Fruit fly (Drosophila melanogaster) whole organism, embryonic: ENCODE results near the gene Tollo.
A peak's percentile ranks its signal among the peaks of the same experiment; 100 is the strongest.

Experiments used
- Ada2b ChIP-seq: fragments of 200-800 bp; sonication (Bioruptor generic); IDR thresholded peaks from 2 replicates; pipeline ENCODE4 v1.3.6; 2022; ENCODE audit warnings: missing biosample characterization, missing genetic modification characterization
- CG10209 ChIP-seq: fragments of 200-800 bp; sonication (Bioruptor generic); optimal IDR thresholded peaks from 3 replicates; lab custom pipeline; 2017; ENCODE audit warnings: missing biosample characterization, mild to moderate bottlenecking, missing genetic modification characterization, missing genetic modification reagents
- CG10321 ChIP-seq: fragments of 200-800 bp; sonication (Bioruptor generic); IDR thresholded peaks from 2 replicates; pipeline ENCODE4 v1.3.6; 2022; ENCODE audit warnings: missing biosample characterization, missing genetic modification characterization
- CG11695 ChIP-seq: fragments of 200-800 bp; sonication (Bioruptor generic); IDR thresholded peaks from 3 replicates; pipeline ENCODE4 v1.3.6; 2022; ENCODE audit warnings: missing biosample characterization, missing genetic modification characterization
- CG12769 ChIP-seq: fragments of 200-800 bp; sonication (Bioruptor generic); optimal IDR thresholded peaks from 2 replicates; lab custom pipeline; 2019; ENCODE audit warnings: missing biosample characterization, mild to moderate bottlenecking, missing genetic modification characterization, moderate library complexity
- CG1529 ChIP-seq: fragments of 200-800 bp; sonication (Bioruptor generic); optimal IDR thresholded peaks from 3 replicates; lab custom pipeline; 2018; ENCODE audit warnings: missing biosample characterization, missing genetic modification characterization
- CG2120 ChIP-seq: fragments of 200-800 bp; sonication (Bioruptor generic); optimal IDR thresholded peaks from 3 replicates; lab custom pipeline; 2016; ENCODE audit warnings: missing biosample characterization, missing genetic modification characterization
- CG2712 ChIP-seq: fragments of 200-800 bp; optimal IDR thresholded peaks from 3 replicates; lab custom pipeline; 2019; ENCODE audit warnings: missing biosample characterization, mild to moderate bottlenecking, missing genetic modification characterization, moderate library complexity
- CG2875 ChIP-seq: fragments of 200-800 bp; sonication (Bioruptor generic); optimal IDR thresholded peaks from 2 replicates; lab custom pipeline; 2017; ENCODE audit warnings: missing biosample characterization, mild to moderate bottlenecking, missing genetic modification characterization, missing genetic modification reagents
- CG32772 ChIP-seq: fragments of 200-800 bp; sonication (Bioruptor generic); IDR thresholded peaks from 2 replicates; pipeline ENCODE4 v1.3.6; 2022; ENCODE audit warnings: missing biosample characterization, missing genetic modification characterization
- CG4404 ChIP-seq: fragments of 200-800 bp; sonication (Bioruptor generic); IDR thresholded peaks from 2 replicates; pipeline ENCODE4 v1.3.6; 2022; ENCODE audit warnings: missing biosample characterization, missing genetic modification characterization
- CG4854 ChIP-seq: fragments of 200-800 bp; sonication (Bioruptor generic); optimal IDR thresholded peaks from 2 replicates; lab custom pipeline; 2016; ENCODE audit warnings: missing biosample characterization, missing genetic modification characterization, inconsistent platforms
- CG6254 ChIP-seq: fragments of 200-800 bp; sonication (Bioruptor generic); optimal IDR thresholded peaks from 3 replicates; lab custom pipeline; 2017; ENCODE audit warnings: mild to moderate bottlenecking, missing biosample characterization, missing genetic modification reagents, missing genetic modification characterization
- CG7357 ChIP-seq: fragments of 200-800 bp; sonication (Bioruptor generic); IDR thresholded peaks from 3 replicates; pipeline ENCODE4 v1.3.6; 2022; ENCODE audit warnings: missing biosample characterization, missing genetic modification characterization
- CG8281 ChIP-seq: fragments of 200-800 bp; sonication (Bioruptor generic); optimal IDR thresholded peaks from 2 replicates; lab custom pipeline; 2018; ENCODE audit warnings: missing biosample characterization, mild to moderate bottlenecking, missing genetic modification characterization, moderate library complexity
- CG8944 ChIP-seq: fragments of 200-800 bp; sonication (Bioruptor generic); optimal IDR thresholded peaks from 3 replicates; lab custom pipeline; 2016; ENCODE audit warnings: missing biosample characterization, missing genetic modification characterization
- CG9609 ChIP-seq: fragments of 200-800 bp; sonication (Bioruptor generic); optimal IDR thresholded peaks from 3 replicates; lab custom pipeline; 2016; ENCODE audit warnings: missing biosample characterization, missing genetic modification characterization
- D ChIP-seq, 2 experiments: fragments of 200-800 bp in 1 of 2; fragments of >200 bp in 1 of 2; sonication (Bioruptor generic) in 1 of 2; optimal IDR thresholded peaks; 2 replicates in 1 of 2; 3 replicates in 1 of 2; lab custom pipeline; 2017; ENCODE audit warnings: mild to moderate bottlenecking in 1 of 2, missing biosample characterization in 1 of 2, missing genetic modification characterization in 1 of 2, missing genetic modification reagents in 1 of 2
- D19B ChIP-seq: fragments of 200-800 bp; sonication (Bioruptor generic); optimal IDR thresholded peaks from 2 replicates; lab custom pipeline; 2017; ENCODE audit warnings: missing biosample characterization, mild to moderate bottlenecking, missing genetic modification characterization
- E2f1 ChIP-seq: fragments of 200-800 bp; sonication (Bioruptor generic); IDR thresholded peaks from 2 replicates; pipeline ENCODE4 v1.3.6; 2022; ENCODE audit warnings: missing biosample characterization, missing genetic modification characterization
- Mad ChIP-seq: fragments of 200-800 bp; sonication (Bioruptor generic); optimal IDR thresholded peaks from 2 replicates; lab custom pipeline; 2016; ENCODE audit warnings: missing biosample characterization, missing genetic modification characterization
- Meics ChIP-seq: fragments of 200-800 bp; sonication (Bioruptor generic); optimal IDR thresholded peaks from 2 replicates; lab custom pipeline; 2017; ENCODE audit warnings: missing biosample characterization, mild to moderate bottlenecking, missing genetic modification characterization
- Ptx1 ChIP-seq: fragments of 200-800 bp; sonication (Bioruptor generic); IDR thresholded peaks from 2 replicates; pipeline ENCODE4 v1.3.6; 2022; ENCODE audit warnings: missing biosample characterization, missing genetic modification characterization
- Spps ChIP-seq: fragments of 200-800 bp; sonication (Bioruptor generic); optimal IDR thresholded peaks from 2 replicates; lab custom pipeline; 2018; ENCODE audit warnings: missing biosample characterization, mild to moderate bottlenecking, missing genetic modification characterization
- bab2 ChIP-seq: fragments of 200-800 bp; sonication (Bioruptor generic); optimal IDR thresholded peaks from 2 replicates; lab custom pipeline; 2016; ENCODE audit warnings: missing biosample characterization, missing genetic modification characterization
- bsh ChIP-seq, 2 experiments: fragments of 200-800 bp; sonication (Bioruptor generic); optimal IDR thresholded peaks; 2 replicates each; lab custom pipeline; 2017 to 2018; ENCODE audit warnings: mild to moderate bottlenecking in 2 of 2, missing biosample characterization in 2 of 2, missing genetic modification characterization in 2 of 2, moderate library complexity in 1 of 2
- caup ChIP-seq: fragments of 200-800 bp; sonication (Bioruptor generic); optimal IDR thresholded peaks from 3 replicates; lab custom pipeline; 2017; ENCODE audit warnings: missing biosample characterization, mild to moderate bottlenecking, missing genetic modification characterization, moderate library complexity; ENCODE audit not compliant: severe bottlenecking
- cg ChIP-seq: fragments of 200-800 bp; sonication (Bioruptor generic); optimal IDR thresholded peaks from 3 replicates; lab custom pipeline; 2019; ENCODE audit warnings: missing biosample characterization, mild to moderate bottlenecking, missing genetic modification characterization, moderate library complexity
- chif ChIP-seq, 2 experiments: fragments of 200-800 bp; sonication (Bioruptor generic); optimal IDR thresholded peaks; 3 replicates each; lab custom pipeline; 2016; ENCODE audit warnings: missing biosample characterization in 2 of 2, missing genetic modification characterization in 2 of 2
- chn ChIP-seq: fragments of 200-800 bp; sonication (Bioruptor generic); optimal IDR thresholded peaks from 2 replicates; lab custom pipeline; 2016; ENCODE audit warnings: missing biosample characterization, missing genetic modification characterization
- croc ChIP-seq: fragments of 200-800 bp; sonication (Bioruptor generic); conservative IDR thresholded peaks from 3 replicates; pipeline ENCODE4 v1.3.6; 2022; ENCODE audit warnings: missing biosample characterization, missing genetic modification characterization
- crol ChIP-seq: fragments of 200-800 bp; sonication (Bioruptor generic); IDR thresholded peaks from 2 replicates; pipeline ENCODE4 v1.3.6; 2022; ENCODE audit warnings: missing biosample characterization, missing genetic modification characterization
- cwo ChIP-seq: fragments of 200-800 bp; sonication (Bioruptor generic); optimal IDR thresholded peaks from 3 replicates; lab custom pipeline; 2017; ENCODE audit warnings: missing biosample characterization, missing genetic modification characterization, mild to moderate bottlenecking, moderate library complexity, missing genetic modification reagents
- ewg ChIP-seq: fragments of 200-800 bp; sonication (Bioruptor generic); optimal IDR thresholded peaks from 3 replicates; lab custom pipeline; 2017; ENCODE audit warnings: mild to moderate bottlenecking, missing biosample characterization, missing genetic modification reagents, missing genetic modification characterization
- fd96Cb ChIP-seq: fragments of 200-800 bp; sonication (Bioruptor generic); optimal IDR thresholded peaks from 2 replicates; lab custom pipeline; 2018; ENCODE audit warnings: missing biosample characterization, mild to moderate bottlenecking, missing genetic modification characterization, moderate library complexity
- gcm2 ChIP-seq: fragments of 200-800 bp; sonication (Bioruptor generic); optimal IDR thresholded peaks from 2 replicates; lab custom pipeline; 2016; ENCODE audit warnings: missing biosample characterization, missing genetic modification characterization
- gro ChIP-seq: fragments of 200-800 bp; sonication (Bioruptor generic); optimal IDR thresholded peaks from 2 replicates; lab custom pipeline; 2016; ENCODE audit warnings: missing biosample characterization, missing genetic modification characterization
- inv ChIP-seq: fragments of 200-800 bp; sonication (Bioruptor generic); IDR thresholded peaks from 2 replicates; pipeline ENCODE4 v1.3.6; 2022; ENCODE audit warnings: missing biosample characterization, missing genetic modification characterization; ENCODE audit not compliant: partially characterized antibody
- lmd ChIP-seq: fragments of 200-800 bp; sonication (Bioruptor generic); IDR thresholded peaks from 2 replicates; pipeline ENCODE4 v1.3.6; 2022; ENCODE audit warnings: missing biosample characterization, missing genetic modification characterization
- nau ChIP-seq: fragments of 200-800 bp; sonication (Bioruptor generic); optimal IDR thresholded peaks from 3 replicates; lab custom pipeline; 2017; ENCODE audit warnings: missing biosample characterization, mild to moderate bottlenecking, missing genetic modification characterization, missing genetic modification reagents
- pan ChIP-seq, 4 experiments: fragments of >200 bp in 3 of 4; fragments of 200-800 bp in 1 of 4; sonication (Bioruptor generic) in 1 of 4; optimal IDR thresholded peaks in 3 of 4; IDR thresholded peaks in 1 of 4; 2 replicates each; pipeline versions ENCODE4 v1.3.6 to Lab custom; 2017 to 2022; ENCODE audit warnings: missing biosample characterization in 2 of 4, missing genetic modification characterization in 2 of 4, mixed read lengths in 1 of 4
- phol ChIP-seq: fragments of 200-800 bp; sonication (Bioruptor generic); optimal IDR thresholded peaks from 3 replicates; lab custom pipeline; 2018; ENCODE audit warnings: missing biosample characterization, mild to moderate bottlenecking, missing genetic modification characterization, moderate library complexity
- shn ChIP-seq: fragments of 200-800 bp; sonication (Bioruptor generic); optimal IDR thresholded peaks from 3 replicates; lab custom pipeline; 2016; ENCODE audit warnings: missing biosample characterization, missing genetic modification characterization
- sisA ChIP-seq: fragments of 200-800 bp; sonication (Bioruptor generic); IDR thresholded peaks from 2 replicates; pipeline ENCODE4 v1.3.6; 2022; ENCODE audit warnings: missing biosample characterization, missing genetic modification characterization
- tio ChIP-seq: fragments of 200-800 bp; sonication (Bioruptor generic); optimal IDR thresholded peaks from 2 replicates; lab custom pipeline; 2017; ENCODE audit warnings: missing biosample characterization, missing genetic modification characterization, inconsistent platforms
- tup ChIP-seq: fragments of 200-800 bp; sonication (Bioruptor generic); optimal IDR thresholded peaks from 2 replicates; lab custom pipeline; 2016; ENCODE audit warnings: missing biosample characterization, mild to moderate bottlenecking, missing genetic modification characterization, moderate library complexity
- unpg ChIP-seq: fragments of 200-800 bp; sonication (Bioruptor generic); optimal IDR thresholded peaks from 3 replicates; lab custom pipeline; 2018; ENCODE audit warnings: missing biosample characterization, mild to moderate bottlenecking, missing genetic modification characterization, moderate library complexity

Tollo gene

dm6 chr3L:15230178-15230856 lies 5.1 kb upstream of the Tollo start (continued):
- TF ChIP-seq CG6254 = peak; percentile 4
- TF ChIP-seq shn (GFP tag; lab: Kevin White, UChicago) = peak; percentile 77
- TF ChIP-seq CG2120 = peak; percentile 65
- peak; percentile 61 for TF ChIP-seq fd96Cb
- no peak for TF ChIP-seq CG8281 (tag; lab: Kevin White, UChicago)
- TF ChIP-seq CG12769 (tag; lab: Kevin White, UChicago) = peak; percentile 20
- peak; percentile 25 for TF ChIP-seq CG9609 (GFP tag; lab: Kevin White, UChicago)
- TF ChIP-seq cwo (GFP tag; lab: Kevin White, UChicago) = peak; percentile 27
- peak; percentile 53; the same call in 2 of the 3 replicates for TF ChIP-seq croc (GFP tag; lab: Robert Waterston, UW)
- peak; percentile 24 for TF ChIP-seq gro (GFP tag; lab: Kevin White, UChicago)
- peak; percentile 47 for TF ChIP-seq unpg (GFP tag; lab: Kevin White, UChicago)
- 0 out of 2 replicates have a peak, but pooled peaks have one; percentile 25 for TF ChIP-seq E2f1
- TF ChIP-seq CG11695 (GFP tag; lab: Robert Waterston, UW) = peak; percentile 46; the same call in 1 of the 3 replicates
- no peak for TF ChIP-seq gcm2 (GFP tag; lab: Kevin White, UChicago)
- no peak for TF ChIP-seq Mad (GFP tag; lab: Kevin White, UChicago)
- peak; percentile 83 for TF ChIP-seq CG2712 (tag; lab: Kevin White, UChicago)
- TF ChIP-seq chif (GFP tag; optimal IDR thresholded peaks at IDR 0.05; lab: Kevin White, UChicago) = peak; percentile 37 to 64
- TF ChIP-seq CG8944 (GFP tag; lab: Kevin White, UChicago) = peak; percentile 61
- TF ChIP-seq CG4854 (GFP tag; lab: Kevin White, UChicago) = peak; percentile 20
- TF ChIP-seq nau (GFP tag; lab: Kevin White, UChicago) = no peak
- TF ChIP-seq D19B (GFP tag; lab: Kevin White, UChicago) = peak; percentile 88
- peak; percentile 37 for TF ChIP-seq bab2
- peak; percentile 69 to 72 for TF ChIP-seq bsh (GFP tag; optimal IDR thresholded peaks at IDR 0.05; lab: Kevin White, UChicago)
- peak; percentile 21 for TF ChIP-seq ewg (GFP tag; lab: Kevin White, UChicago)
- TF ChIP-seq pan (optimal IDR thresholded peaks at IDR 0.05; lab: Kevin White, UChicago) = no peak
- TF ChIP-seq pan (GFP tag; optimal IDR thresholded peaks at IDR 0.05 in 1 of 2, IDR thresholded peaks at IDR 0.05 in 1 of 2) = peak in 1 of 2 experiments; percentile 24
- TF ChIP-seq CG1529 (GFP tag; lab: Kevin White, UChicago) = peak; percentile 10
- peak; percentile 33; the same call in 2 of the 3 replicates for TF ChIP-seq CG7357 (GFP tag; lab: Robert Waterston, UW)
- peak; percentile 63 for TF ChIP-seq phol (tag; lab: Kevin White, UChicago)
- peak; percentile 36 for TF ChIP-seq chn (GFP tag; lab: Kevin White, UChicago)
- TF ChIP-seq lmd (GFP tag; lab: Robert Waterston, UW) = peak; percentile 65
- TF ChIP-seq CG4404 (GFP tag; lab: Robert Waterston, UW) = peak; percentile 54; the same call in 1 of the 2 replicates
- peak; percentile 5 for TF ChIP-seq caup (GFP tag; lab: Kevin White, UChicago)
- TF ChIP-seq CG10321 (GFP tag; lab: Robert Waterston, UW) = no peak
- peak; percentile 26 for TF ChIP-seq cg (GFP tag; lab: Kevin White, UChicago)
- 0 out of 2 replicates have a peak, but pooled peaks have one; percentile 15 for TF ChIP-seq CG32772 (GFP tag; lab: Robert Waterston, UW)
- peak; percentile 54 for TF ChIP-seq tio (GFP tag; lab: Kevin White, UChicago)
- no peak for TF ChIP-seq Ada2b
- peak; percentile 31; the same call in 1 of the 2 replicates for TF ChIP-seq sisA (GFP tag; lab: Robert Waterston, UW)
- no peak for TF ChIP-seq tup
- TF ChIP-seq CG10209 = peak; percentile 58
- peak; percentile 16 for TF ChIP-seq Spps (tag; lab: Kevin White, UChicago)
- TF ChIP-seq inv = no peak
- peak; percentile 9 for TF ChIP-seq CG2875 (GFP tag; lab: Kevin White, UChicago)
- TF ChIP-seq Ptx1 (GFP tag; lab: Robert Waterston, UW) = peak; percentile 55
- TF ChIP-seq D (optimal IDR thresholded peaks at IDR 0.05; lab: Kevin White, UChicago) = no peak
- peak; percentile 53 for TF ChIP-seq D (GFP tag; optimal IDR thresholded peaks at IDR 0.05; lab: Kevin White, UChicago)
- peak; percentile 38 for TF ChIP-seq Meics (GFP tag; lab: Kevin White, UChicago)
- peak; percentile 63 for TF ChIP-seq crol
